Worm (Caenorhabditis elegans): ENCODE measurements around the gene T03F7.6.

DNA sequence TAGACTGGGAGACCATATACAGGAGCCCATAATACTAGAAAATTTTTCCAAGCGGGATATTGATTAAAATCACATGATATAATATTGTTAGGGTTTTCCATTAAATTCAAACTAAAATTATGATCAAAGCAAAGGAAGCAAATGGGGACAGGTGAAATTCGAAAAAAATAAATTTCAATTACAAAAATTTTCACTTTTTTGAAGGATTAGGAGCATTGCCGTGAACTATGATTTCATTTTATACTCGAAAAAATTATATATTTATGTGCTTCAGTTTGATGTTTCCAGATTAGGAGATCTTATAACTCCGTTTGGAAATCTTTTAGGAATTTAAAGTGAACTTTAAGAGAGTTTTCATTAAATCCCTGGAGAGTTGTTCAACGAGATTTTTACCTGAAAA, 33.9 kb upstream of the T03F7.6 start, which contains the start of gene F07B10.7:
- no peak for TF ChIP-seq pes-1 (GFP tag; IDR thresholded peaks at IDR 0.05)
- TF ChIP-seq ceh-36 (tag; optimal IDR thresholded peaks at IDR 0.05) = no peak
- no peak for TF ChIP-seq ama-1 (optimal IDR thresholded peaks at IDR 0.05)
- TF ChIP-seq flt-1 (GFP tag; IDR thresholded peaks at IDR 0.05) = no peak
- no peak for TF ChIP-seq hnd-1 (tag; optimal IDR thresholded peaks at IDR 0.05)
- TF ChIP-seq hmg-4 (GFP tag; optimal IDR thresholded peaks at IDR 0.05) = no peak
- no peak for TF ChIP-seq tbx-11 (GFP tag; IDR thresholded peaks at IDR 0.05)
- no peak for TF ChIP-seq F13C5.2 (tag; optimal IDR thresholded peaks at IDR 0.05)
